Fruit fly (Drosophila melanogaster): ENCODE results near the gene Hmgcl.

DNA sequence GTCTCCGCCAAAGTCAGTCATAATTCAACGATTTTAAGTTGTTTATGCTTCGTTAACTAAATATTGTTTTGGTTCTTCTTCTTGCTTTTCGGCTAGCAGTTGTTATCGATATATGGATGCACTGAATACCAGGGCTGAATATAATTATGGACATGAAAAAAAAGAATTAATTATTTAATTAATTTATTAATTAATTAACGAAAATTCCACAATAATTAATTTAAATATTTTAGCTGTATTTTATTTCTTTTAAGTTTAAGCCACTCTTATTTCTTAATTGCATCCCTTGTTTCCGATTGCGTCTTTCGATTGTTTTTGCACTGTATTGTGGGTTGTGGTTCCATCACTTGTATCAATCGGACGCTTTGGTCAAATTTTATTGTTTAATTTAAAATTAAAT lies 10.1 kb upstream of the Hmgcl start, which contains the start of the genes Gas41 and SA1:
- TF ChIP-seq GATAd (GFP tag; optimal IDR thresholded peaks at IDR 0.05) (no peak), pan (optimal IDR thresholded peaks at IDR 0.05) (no peak), br (GFP tag; optimal IDR thresholded peaks at IDR 0.05) (peak; percentile 62), sv (GFP tag; optimal IDR thresholded peaks at IDR 0.05) (peak; percentile 44), fru (GFP tag; optimal IDR thresholded peaks at IDR 0.05) (no peak), psq (GFP tag; optimal IDR thresholded peaks at IDR 0.05) (peak; percentile 44), Vsx2 (GFP tag; optimal IDR thresholded peaks at IDR 0.05; ENCODE audit: partially characterized antibody) (no peak), h (GFP tag; optimal IDR thresholded peaks at IDR 0.05) (no peak), dl (GFP tag; optimal IDR thresholded peaks at IDR 0.05; ENCODE audit: insufficient read depth in 1 of 2, partially characterized antibody in 2 of 2) (no peak), N (GFP tag; optimal IDR thresholded peaks at IDR 0.05) (no peak), Dif (GFP tag; optimal IDR thresholded peaks at IDR 0.05; ENCODE audit: partially characterized antibody) (no peak), Dfd (GFP tag; optimal IDR thresholded peaks at IDR 0.05) (no peak), dsf (GFP tag; optimal IDR thresholded peaks at IDR 0.05; ENCODE audit: borderline replicate concordance) (peak; percentile 78)

Data from whole organism, wandering third instar larva.